Worm (Caenorhabditis elegans) whole organism, L1 larva: ENCODE measurements around the gene K01A6.4.

Experiments used
- C16A3.4 ChIP-seq: fragments of 150-350 bp; optimal IDR thresholded peaks from 2 replicates; lab custom pipeline; 2014; ENCODE audit warnings: missing biosample characterization, missing genetic modification characterization
- C34B4.2 ChIP-seq: sonication (generic microtip); optimal IDR thresholded peaks from 2 replicates; lab custom pipeline; 2017; ENCODE audit warnings: mild to moderate bottlenecking, missing genetic modification characterization, missing compliant biosample characterization
- F16B12.6 ChIP-seq: fragments of 150-350 bp; optimal IDR thresholded peaks from 2 replicates; lab custom pipeline; 2014; ENCODE audit warnings: missing biosample characterization, missing genetic modification characterization
- Y116A8C.19 ChIP-seq: sonication (generic microtip); optimal IDR thresholded peaks from 2 replicates; lab custom pipeline; 2016; ENCODE audit warnings: missing compliant biosample characterization, missing genetic modification characterization, borderline replicate concordance
- aha-1 ChIP-seq: fragments of 150-350 bp; optimal IDR thresholded peaks from 2 replicates; lab custom pipeline; 2014; ENCODE audit warnings: missing biosample characterization, missing genetic modification characterization
- alr-1 ChIP-seq: fragments of 200-800 bp; sonication (Bioruptor generic); optimal IDR thresholded peaks from 2 replicates; lab custom pipeline; 2018; ENCODE audit warnings: borderline replicate concordance, mild to moderate bottlenecking, missing genetic modification characterization, missing compliant biosample characterization
- ama-1 ChIP-seq: fragments of 150-350 bp; optimal IDR thresholded peaks from 2 replicates; lab custom pipeline; 2014
- ceh-63 ChIP-seq: fragments of 200-800 bp; sonication (Bioruptor generic); optimal IDR thresholded peaks from 2 replicates; lab custom pipeline; 2018; ENCODE audit warnings: mild to moderate bottlenecking, missing genetic modification characterization, missing compliant biosample characterization
- ceh-8 ChIP-seq: fragments of 200-800 bp; sonication (Bioruptor generic); optimal IDR thresholded peaks from 2 replicates; lab custom pipeline; 2018; ENCODE audit warnings: mild to moderate bottlenecking, missing genetic modification characterization, moderate library complexity, missing compliant biosample characterization
- ceh-82 ChIP-seq, 3 experiments: fragments of 150-350 bp in 1 of 3; sonication (generic microtip) in 2 of 3; optimal IDR thresholded peaks; 2 replicates each; lab custom pipeline; 2014 to 2017; ENCODE audit warnings: missing biosample characterization in 3 of 3, missing genetic modification characterization in 3 of 3
- ceh-90 ChIP-seq: sonication (generic microtip); optimal IDR thresholded peaks from 2 replicates; lab custom pipeline; 2016; ENCODE audit warnings: missing genetic modification characterization, missing compliant biosample characterization
- dpl-1 ChIP-seq, 3 experiments: fragments of 150-350 bp in 2 of 3; sonication (generic microtip) in 1 of 3; optimal IDR thresholded peaks; 2 replicates each; lab custom pipeline; 2014 to 2017; ENCODE audit warnings: missing biosample characterization in 3 of 3, missing genetic modification characterization in 3 of 3, missing genetic modification reagents in 3 of 3
- dsc-1 ChIP-seq: sonication (generic microtip); optimal IDR thresholded peaks from 2 replicates; lab custom pipeline; 2016; ENCODE audit warnings: mild to moderate bottlenecking, missing genetic modification characterization, missing compliant biosample characterization
- efl-3 ChIP-seq: fragments of 200-800 bp; sonication (Bioruptor generic); optimal IDR thresholded peaks from 2 replicates; lab custom pipeline; 2018; ENCODE audit warnings: mild to moderate bottlenecking, missing genetic modification characterization, missing compliant biosample characterization
- egl-13 ChIP-seq: sonication (generic microtip); optimal IDR thresholded peaks from 2 replicates; lab custom pipeline; 2016; ENCODE audit warnings: missing genotype, missing genetic modification reagents, missing genetic modification characterization, missing compliant biosample characterization
- elt-2 ChIP-seq: sonication (generic microtip); optimal IDR thresholded peaks from 2 replicates; lab custom pipeline; 2016; ENCODE audit warnings: missing genetic modification characterization, mild to moderate bottlenecking, inconsistent platforms, missing compliant biosample characterization, missing genetic modification reagents
- ets-5 ChIP-seq: fragments of 200-800 bp; sonication (Bioruptor generic); IDR thresholded peaks from 2 replicates; pipeline ENCODE4 v1.3.6; 2022; ENCODE audit warnings: missing genetic modification characterization, missing compliant biosample characterization
- fkh-10 ChIP-seq: sonication (generic microtip); optimal IDR thresholded peaks from 2 replicates; lab custom pipeline; 2017; ENCODE audit warnings: missing biosample characterization, missing genetic modification reagents, missing genetic modification characterization
- fos-1 ChIP-seq: fragments of 150-350 bp; optimal IDR thresholded peaks from 2 replicates; lab custom pipeline; 2014; ENCODE audit warnings: missing biosample characterization, missing genetic modification characterization
- hlh-17 ChIP-seq: fragments of 200-800 bp; sonication (Bioruptor generic); optimal IDR thresholded peaks from 2 replicates; lab custom pipeline; 2018; ENCODE audit warnings: missing genetic modification characterization, mild to moderate bottlenecking, missing compliant biosample characterization, moderate library complexity, borderline replicate concordance
- isw-1 ChIP-seq: fragments of 200-800 bp; sonication (Bioruptor generic); IDR thresholded peaks from 2 replicates; pipeline ENCODE4 v1.3.6; 2022; ENCODE audit warnings: missing genetic modification characterization, missing compliant biosample characterization
- jun-1 ChIP-seq: fragments of 150-350 bp; optimal IDR thresholded peaks from 2 replicates; lab custom pipeline; 2014; ENCODE audit warnings: missing biosample characterization, missing genetic modification reagents, missing genetic modification characterization
- lin-13 ChIP-seq: fragments of 150-350 bp; optimal IDR thresholded peaks from 2 replicates; lab custom pipeline; 2014; ENCODE audit warnings: missing biosample characterization, missing genetic modification reagents, missing genetic modification characterization
- lin-14 ChIP-seq: fragments of 200-800 bp; sonication (Bioruptor generic); optimal IDR thresholded peaks from 2 replicates; lab custom pipeline; 2018; ENCODE audit warnings: mild to moderate bottlenecking, missing genetic modification characterization, moderate library complexity, missing compliant biosample characterization
- lin-15B ChIP-seq: fragments of 150-350 bp; sonication (generic microtip); optimal IDR thresholded peaks from 3 replicates; lab custom pipeline; 2014; ENCODE audit warnings: missing biosample characterization, missing genetic modification characterization
- lin-35 ChIP-seq, 2 experiments: fragments of 150-350 bp; optimal IDR thresholded peaks; 2 replicates each; lab custom pipeline; 2014; ENCODE audit warnings: missing biosample characterization in 2 of 2, missing genetic modification characterization in 2 of 2, missing genetic modification reagents in 2 of 2
- lin-39 ChIP-seq: fragments of 150-350 bp; optimal IDR thresholded peaks from 2 replicates; lab custom pipeline; 2014; ENCODE audit warnings: missing biosample characterization, missing genetic modification reagents, missing genetic modification characterization
- lir-3 ChIP-seq: sonication (generic microtip); optimal IDR thresholded peaks from 2 replicates; lab custom pipeline; 2016; ENCODE audit warnings: mild to moderate bottlenecking, missing genetic modification characterization, moderate library complexity, missing compliant biosample characterization; ENCODE audit not compliant: poor library complexity
- nhr-19 ChIP-seq: fragments of 200-800 bp; sonication (Bioruptor generic); conservative IDR thresholded peaks from 2 replicates; pipeline ENCODE4 v1.3.6; 2022; ENCODE audit warnings: missing genetic modification characterization, missing compliant biosample characterization
- nhr-20 ChIP-seq: sonication (generic microtip); optimal IDR thresholded peaks from 2 replicates; lab custom pipeline; 2016; ENCODE audit warnings: mild to moderate bottlenecking, missing genetic modification characterization, missing compliant biosample characterization
- nhr-47 ChIP-seq: sonication (generic microtip); optimal IDR thresholded peaks from 2 replicates; lab custom pipeline; 2016; ENCODE audit warnings: mild to moderate bottlenecking, missing genetic modification characterization, moderate library complexity, missing compliant biosample characterization
- nhr-71 ChIP-seq: sonication (generic microtip); optimal IDR thresholded peaks from 2 replicates; lab custom pipeline; 2016; ENCODE audit warnings: mild to moderate bottlenecking, missing genetic modification characterization, moderate library complexity, missing compliant biosample characterization
- nhr-76 ChIP-seq: sonication (generic microtip); optimal IDR thresholded peaks from 2 replicates; lab custom pipeline; 2017; ENCODE audit warnings: missing biosample characterization, missing genetic modification characterization
- nhr-77 ChIP-seq: fragments of 150-350 bp; optimal IDR thresholded peaks from 2 replicates; lab custom pipeline; 2014; ENCODE audit warnings: missing biosample characterization, missing genetic modification characterization
- nhr-85 ChIP-seq: sonication (generic microtip); peaks from one replicate; lab custom pipeline; 2016; ENCODE audit warnings: missing genetic modification characterization, inconsistent platforms, missing compliant biosample characterization
- nhr-90 ChIP-seq: sonication (generic microtip); optimal IDR thresholded peaks from 2 replicates; lab custom pipeline; 2016; ENCODE audit warnings: mild to moderate bottlenecking, missing genetic modification characterization, missing compliant biosample characterization; ENCODE audit not compliant: poor library complexity
- pax-3 ChIP-seq: fragments of 200-800 bp; sonication (Bioruptor generic); optimal IDR thresholded peaks from 2 replicates; lab custom pipeline; 2018; ENCODE audit warnings: mild to moderate bottlenecking, missing genetic modification characterization, moderate library complexity, missing compliant biosample characterization
- rnt-1 ChIP-seq: sonication (generic microtip); optimal IDR thresholded peaks from 2 replicates; lab custom pipeline; 2016; ENCODE audit warnings: mild to moderate bottlenecking, missing genetic modification characterization, moderate library complexity, missing compliant biosample characterization
- snpc-4 ChIP-seq: fragments of 150-350 bp; optimal IDR thresholded peaks from 2 replicates; lab custom pipeline; 2014; ENCODE audit warnings: missing biosample characterization, missing genetic modification characterization
- snu-23 ChIP-seq: sonication (generic microtip); optimal IDR thresholded peaks from 2 replicates; lab custom pipeline; 2016; ENCODE audit warnings: missing genetic modification characterization, missing compliant biosample characterization
- sptf-1 ChIP-seq: fragments of 150-350 bp; optimal IDR thresholded peaks from 2 replicates; lab custom pipeline; 2014; ENCODE audit warnings: missing biosample characterization, missing genetic modification characterization
- swsn-7 ChIP-seq: sonication (generic microtip); optimal IDR thresholded peaks from 2 replicates; lab custom pipeline; 2016; ENCODE audit warnings: missing genetic modification characterization, missing compliant biosample characterization
- tbx-2 ChIP-seq: sonication (generic microtip); optimal IDR thresholded peaks from 2 replicates; lab custom pipeline; 2016; ENCODE audit warnings: missing genetic modification characterization, missing compliant biosample characterization
- unc-130 ChIP-seq: fragments of 150-350 bp; optimal IDR thresholded peaks from 2 replicates; lab custom pipeline; 2017; ENCODE audit warnings: missing biosample characterization, missing genetic modification characterization, inconsistent platforms
- unc-30 ChIP-seq: sonication (generic microtip); optimal IDR thresholded peaks from 2 replicates; lab custom pipeline; 2017; ENCODE audit warnings: missing biosample characterization, missing genetic modification characterization
- vab-15 ChIP-seq: sonication (generic microtip); optimal IDR thresholded peaks from 2 replicates; lab custom pipeline; 2017; ENCODE audit warnings: missing genotype, mild to moderate bottlenecking, missing genetic modification characterization, missing compliant biosample characterization
- zag-1 ChIP-seq: fragments of 150-350 bp; optimal IDR thresholded peaks from 2 replicates; lab custom pipeline; 2014; ENCODE audit warnings: missing biosample characterization, missing genetic modification characterization
- ztf-11 ChIP-seq, 2 experiments: sonication (generic microtip); optimal IDR thresholded peaks; 2 replicates each; lab custom pipeline; 2016 to 2017; ENCODE audit warnings: missing genetic modification characterization in 2 of 2, missing biosample characterization in 1 of 2, missing compliant biosample characterization in 1 of 2

K01A6.4 gene

ce11 chrIV:11765507-11765906 is 25.4 kb upstream of the K01A6.4 start (continued):
- TF ChIP-seq fkh-10 (peak; percentile 60), unc-30 (tag; lab: Kevin White, UChicago) (peak; percentile 35), efl-3 (no peak), zag-1 (tag; lab: Kevin White, UChicago) (peak; percentile 41), lin-13 (GFP tag; lab: Kevin White, UChicago) (no peak), snu-23 (GFP tag; lab: Kevin White, UChicago) (peak; percentile 69), lin-35 (GFP tag; optimal IDR thresholded peaks at IDR 0.05; lab: Kevin White, UChicago) (peak in 1 of 2 experiments; percentile 58), nhr-20 (tag; lab: Kevin White, UChicago) (peak; percentile 42), swsn-7 (tag; lab: Kevin White, UChicago) (peak; percentile 73), egl-13 (tag; lab: Kevin White, UChicago) (peak; percentile 75), dsc-1 (tag; lab: Kevin White, UChicago) (peak; percentile 85), tbx-2 (tag; lab: Kevin White, UChicago) (peak; percentile 57), ets-5 (GFP tag; lab: Robert Waterston, UW) (no peak), lir-3 (peak; percentile 37), nhr-90 (no peak), pax-3 (tag; lab: Kevin White, UChicago) (peak; percentile 58), isw-1 (GFP tag; lab: Robert Waterston, UW) (peak; percentile 56), vab-15 (tag; lab: Kevin White, UChicago) (no peak), alr-1 (tag; lab: Kevin White, UChicago) (no peak), ceh-8 (GFP tag; lab: Kevin White, UChicago) (peak; percentile 15), sptf-1 (tag; lab: Kevin White, UChicago) (no peak)

DNA sequence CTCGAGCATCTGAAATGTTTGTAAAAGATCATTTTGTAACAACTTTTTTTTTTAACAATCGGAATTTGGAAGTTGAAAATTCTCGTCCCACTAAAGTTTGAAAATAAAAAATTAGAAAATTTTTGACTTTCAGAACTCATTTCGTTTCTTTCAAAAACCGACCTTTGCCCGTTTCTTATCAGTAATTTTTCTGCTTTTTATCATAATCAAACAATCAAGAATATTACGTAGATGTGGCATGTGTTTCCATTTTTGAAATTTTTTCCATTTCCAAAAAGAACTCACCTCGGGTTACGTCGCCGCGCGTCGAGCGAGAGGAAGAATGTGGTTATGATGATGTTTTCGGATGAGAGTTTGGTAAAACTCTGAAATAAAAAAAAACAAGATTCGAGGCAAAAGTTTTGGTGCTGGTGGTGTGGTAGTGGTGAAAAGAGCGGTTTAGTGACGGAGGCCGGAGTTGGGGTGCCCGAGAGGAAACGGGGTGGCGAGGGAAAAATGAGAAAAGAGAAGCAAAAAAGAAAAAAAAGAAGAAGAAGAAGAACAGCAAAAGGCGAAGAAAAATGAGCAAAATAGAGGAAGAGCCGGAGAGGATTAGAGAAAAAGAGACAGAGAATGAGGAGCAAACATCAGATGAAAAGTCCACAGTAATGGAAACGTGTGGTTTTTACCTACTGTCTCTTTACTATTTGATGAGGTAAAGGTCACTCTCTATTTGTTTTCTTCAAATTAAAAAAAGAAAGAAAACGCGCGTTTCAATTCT is 20.8 kb upstream of the K01A6.4 start, which contains the start of gene T12A7.2:
T12A7.2 (minus strand) TSS at position 412 of the 760 bp plus-strand sequence.
- TF ChIP-seq nhr-71 (tag; lab: Kevin White, UChicago) (peak; percentile 41), aha-1 (no peak), nhr-20 (tag; lab: Kevin White, UChicago) (no peak), ama-1 (lab: Kevin White, UChicago) (no peak), nhr-47 (tag; lab: Kevin White, UChicago) (peak; percentile 38), lin-15B (tag; lab: Kevin White, UChicago) (no peak), C34B4.2 (tag; lab: Kevin White, UChicago) (no peak), ztf-11 (tag; optimal IDR thresholded peaks at IDR 0.05; lab: Kevin White, UChicago) (no peak), unc-130 (tag; lab: Kevin White, UChicago) (no peak), ceh-82 (tag; optimal IDR thresholded peaks at IDR 0.05; lab: Kevin White, UChicago) (no peak), nhr-19 (no peak), isw-1 (GFP tag; lab: Robert Waterston, UW) (no peak), nhr-77 (tag; lab: Kevin White, UChicago) (no peak), lir-3 (no peak), elt-2 (tag; lab: Kevin White, UChicago) (peak; percentile 77), alr-1 (tag; lab: Kevin White, UChicago) (no peak), dpl-1 (GFP tag; optimal IDR thresholded peaks at IDR 0.05; lab: Kevin White, UChicago) (no peak), nhr-85 (tag; lab: Kevin White, UChicago) (no peak), snpc-4 (tag; lab: Kevin White, UChicago) (no peak), nhr-76 (tag; lab: Kevin White, UChicago) (no peak), ceh-63 (GFP tag; lab: Kevin White, UChicago) (no peak), lin-14 (GFP tag; lab: Kevin White, UChicago) (peak; percentile 56), Y116A8C.19 (no peak), rnt-1 (tag; lab: Kevin White, UChicago) (peak; percentile 2), hlh-17 (no peak), snu-23 (GFP tag; lab: Kevin White, UChicago) (peak; percentile 4), jun-1 (tag; lab: Kevin White, UChicago) (no peak), vab-15 (tag; lab: Kevin White, UChicago) (no peak), swsn-7 (tag; lab: Kevin White, UChicago) (peak; percentile 7), dsc-1 (tag; lab: Kevin White, UChicago) (peak; percentile 21), F16B12.6 (tag; lab: Kevin White, UChicago) (no peak), lin-39 (tag; lab: Kevin White, UChicago) (no peak), ceh-90 (tag; lab: Kevin White, UChicago) (no peak), fos-1 (tag; lab: Kevin White, UChicago) (no peak), C16A3.4 (no peak)
